Worm (Caenorhabditis elegans) whole organism, L4/young adult: ENCODE measurements around the gene F22B5.6.

ENCODE experiments used
- dao-5 ChIP-seq: sonication (generic microtip); optimal IDR thresholded peaks from 2 replicates; lab custom pipeline; 2016; ENCODE audit warnings: missing genotype, missing genetic modification characterization, moderate library complexity, missing compliant biosample characterization
- him-1 ChIP-seq: sonication (generic microtip); optimal IDR thresholded peaks from 2 replicates; lab custom pipeline; 2016; ENCODE audit warnings: missing genotype, missing genetic modification reagents, missing genetic modification characterization, missing compliant biosample characterization

DNA sequence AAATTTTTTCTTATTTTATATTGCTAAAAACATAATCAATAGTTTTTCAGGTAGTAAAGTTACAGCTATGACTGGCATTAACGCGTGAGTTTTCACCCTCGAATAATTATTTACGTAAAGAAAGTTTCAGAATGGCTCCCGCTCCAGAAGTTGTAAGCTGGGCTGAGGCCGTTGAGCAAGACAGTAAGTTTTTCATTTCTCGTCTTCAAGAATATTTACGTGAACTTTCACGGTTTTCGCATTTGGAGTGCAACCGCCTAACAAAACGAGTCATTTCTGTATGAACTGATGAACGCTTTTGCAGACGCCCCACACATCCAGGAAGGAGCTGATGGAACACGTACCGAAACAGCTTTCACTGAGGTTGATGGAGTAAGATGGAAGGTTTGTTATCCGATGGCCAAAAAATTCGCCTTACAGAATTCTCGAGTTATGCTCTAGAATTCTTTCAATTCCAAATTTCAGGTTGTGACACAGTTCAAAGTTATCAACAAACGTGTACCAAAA, 13.2 kb downstream of the F22B5.6 start, which contains the start of gene eif-3.G:
- TF ChIP-seq him-1 (tag; lab: Kevin White, UChicago) (no peak), dao-5 (tag; lab: Kevin White, UChicago) (no peak)
